Fruit fly (Drosophila melanogaster): ENCODE data around the gene CG7246.

Gene CG7246

DNA sequence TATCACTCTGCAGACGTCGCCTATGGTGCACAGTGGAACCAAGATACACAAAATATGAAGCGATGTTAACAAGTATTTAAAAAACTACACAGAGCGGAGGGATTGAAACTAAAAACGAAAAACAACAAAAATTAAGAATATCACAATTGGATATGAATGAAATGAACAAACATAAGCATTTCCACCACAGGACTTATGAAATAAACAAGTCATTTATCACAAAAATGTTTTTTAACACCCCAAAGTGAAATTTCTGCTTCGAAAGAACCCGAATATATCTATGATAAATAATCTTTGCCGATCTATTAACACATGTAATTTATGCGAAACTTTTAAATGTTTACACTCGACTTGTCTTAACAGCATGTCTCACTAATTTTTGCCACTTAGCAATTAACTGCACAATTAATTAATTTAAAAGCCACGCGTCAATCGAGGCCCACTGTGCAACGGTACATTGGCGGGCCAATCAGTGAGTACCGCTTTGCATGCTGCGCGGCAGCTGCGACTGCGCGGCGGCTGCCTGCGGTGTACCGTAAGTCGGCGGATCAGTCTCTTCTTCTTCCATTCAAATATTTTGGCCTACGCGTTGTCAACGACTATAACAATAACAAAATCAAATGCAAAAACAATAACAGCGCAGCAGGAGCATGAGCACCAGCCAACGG, 38.9 kb downstream of the CG7246 start (continued):
- TF ChIP-seq CG12236 (GFP tag; optimal IDR thresholded peaks at IDR 0.05) (peak; percentile 9), ham (GFP tag; IDR thresholded peaks at IDR 0.05) (no peak), CG3407 (GFP tag; optimal IDR thresholded peaks at IDR 0.05) (peak; percentile 44), wor (GFP tag; IDR thresholded peaks at IDR 0.05) (peak; percentile 24; the same call in 1 of the 2 replicates), dpn (GFP tag; optimal IDR thresholded peaks at IDR 0.05) (peak; percentile 28 to 49), CG2116 (GFP tag; optimal IDR thresholded peaks at IDR 0.05) (no peak), Eip74EF (GFP tag; optimal IDR thresholded peaks at IDR 0.05) (peak in 1 of 2 experiments; percentile 61), p53 (GFP tag; optimal IDR thresholded peaks at IDR 0.05) (no peak), CG12299 (tag; optimal IDR thresholded peaks at IDR 0.05) (no peak), sim (GFP tag; IDR thresholded peaks at IDR 0.05) (no peak), eve (GFP tag; optimal IDR thresholded peaks at IDR 0.05) (peak in 1 of 2 experiments; percentile 78), sc (optimal IDR thresholded peaks at IDR 0.05) (no peak), sc (GFP tag; optimal IDR thresholded peaks at IDR 0.05) (peak; percentile 26), CG4820 (GFP tag; optimal IDR thresholded peaks at IDR 0.05) (peak; percentile 50), Atf3 (GFP tag; optimal IDR thresholded peaks at IDR 0.05) (peak; percentile 20), CG15601 (tag; optimal IDR thresholded peaks at IDR 0.05) (peak; percentile 38), CG14667 (GFP tag; IDR thresholded peaks at IDR 0.05) (no peak), CG4404 (GFP tag; IDR thresholded peaks at IDR 0.05) (0 out of 2 replicates have a peak, but pooled peaks have one; percentile 38), ERR (GFP tag; optimal IDR thresholded peaks at IDR 0.05) (no peak), Max (GFP tag; optimal IDR thresholded peaks at IDR 0.05) (peak; percentile 30), CG8765 (GFP tag; IDR thresholded peaks at IDR 0.05) (no peak), CG14014 (GFP tag; IDR thresholded peaks at IDR 0.05) (no peak; the same call in 1 of the 2 replicates), CG8478 (optimal IDR thresholded peaks at IDR 0.05) (no peak), Fer2 (tag; optimal IDR thresholded peaks at IDR 0.05) (no peak), CG10321 (GFP tag; IDR thresholded peaks at IDR 0.05) (no peak), lola (GFP tag; optimal IDR thresholded peaks at IDR 0.05) (peak in 1 of 3 experiments; percentile 79), CG3065 (GFP tag; optimal IDR thresholded peaks at IDR 0.05) (no peak), zf30C (GFP tag; optimal IDR thresholded peaks at IDR 0.05) (no peak), trh (GFP tag; optimal IDR thresholded peaks at IDR 0.05) (no peak), Bgb (GFP tag; IDR thresholded peaks at IDR 0.05; ENCODE audit: partially characterized antibody) (no peak), Mes4 (GFP tag; optimal IDR thresholded peaks at IDR 0.05) (peak; percentile 39), Rx (GFP tag; IDR thresholded peaks at IDR 0.05) (0 out of 2 replicates have a peak, but pooled peaks have one; percentile 19), Bteb2 (GFP tag; optimal IDR thresholded peaks at IDR 0.05) (no peak), bab2 (GFP tag; optimal IDR thresholded peaks at IDR 0.05) (peak; percentile 60), slbo (GFP tag; IDR thresholded peaks at IDR 0.05) (0 out of 2 replicates have a peak, but pooled peaks have one; percentile 7), nom (GFP tag; optimal IDR thresholded peaks at IDR 0.05) (no peak), CG10654 (GFP tag; optimal IDR thresholded peaks at IDR 0.05) (no peak), CTCF (GFP tag; optimal IDR thresholded peaks at IDR 0.05) (no peak), Chrac-16 (GFP tag; optimal IDR thresholded peaks at IDR 0.05) (peak; percentile 26), CG12219 (GFP tag; optimal IDR thresholded peaks at IDR 0.05) (peak; percentile 11), croc (GFP tag; conservative IDR thresholded peaks at IDR 0.05) (peak; percentile 62; the same call in 1 of the 3 replicates), hth (optimal IDR thresholded peaks at IDR 0.05) (no peak), CG3847 (GFP tag; IDR thresholded peaks at IDR 0.05) (no peak), pzg (GFP tag; optimal IDR thresholded peaks at IDR 0.05) (no peak), hb (GFP tag; IDR thresholded peaks at IDR 0.05; ENCODE audit: partially characterized antibody) (no peak), CG10959 (GFP tag; IDR thresholded peaks at IDR 0.05) (no peak), slp2 (GFP tag; optimal IDR thresholded peaks at IDR 0.05) (peak; percentile 50), CG15514 (GFP tag; optimal IDR thresholded peaks at IDR 0.05) (no peak), CG34224 (GFP tag; IDR thresholded peaks at IDR 0.05; ENCODE audit: partially characterized antibody) (no peak), CG4854 (GFP tag; optimal IDR thresholded peaks at IDR 0.05) (peak; percentile 16), nau (GFP tag; optimal IDR thresholded peaks at IDR 0.05) (no peak)
